Fruit fly (Drosophila melanogaster): ENCODE measurements around the gene phu.

- no peak for TF ChIP-seq h (GFP tag; optimal IDR thresholded peaks at IDR 0.05)
- TF ChIP-seq psq (GFP tag; optimal IDR thresholded peaks at IDR 0.05): no peak
- no peak for TF ChIP-seq ey (GFP tag; optimal IDR thresholded peaks at IDR 0.05)
- TF ChIP-seq Abd-B (GFP tag; optimal IDR thresholded peaks at IDR 0.05): no peak
- no peak for TF ChIP-seq brk (GFP tag; optimal IDR thresholded peaks at IDR 0.05)
- peak; percentile 74 to 83 for TF ChIP-seq dl (GFP tag; optimal IDR thresholded peaks at IDR 0.05; ENCODE audit: insufficient read depth in 1 of 2, partially characterized antibody in 2 of 2)
- no peak for TF ChIP-seq pan (optimal IDR thresholded peaks at IDR 0.05)
- no peak for TF ChIP-seq Rel (GFP tag; optimal IDR thresholded peaks at IDR 0.05)
- TF ChIP-seq Rel (tag; optimal IDR thresholded peaks at IDR 0.05): no peak
- no peak for TF ChIP-seq usp (GFP tag; optimal IDR thresholded peaks at IDR 0.05)
- TF ChIP-seq dsf (GFP tag; optimal IDR thresholded peaks at IDR 0.05; ENCODE audit: borderline replicate concordance): no peak
Measured at dm6 chr3R:9532437-9533180, 38.0 kb downstream of the phu start, which contains the start of gene by.
